Fruit fly (Drosophila melanogaster) whole organism, embryonic: Measurements from ENCODE around the gene Dhc36C.

ENCODE experiments used
- Atf6 ChIP-seq: fragments of 200-800 bp; sonication (Bioruptor generic); IDR thresholded peaks from 2 replicates; pipeline ENCODE4 v1.3.6; 2022; ENCODE audit warnings: missing biosample characterization, missing genetic modification characterization
- B-H1 ChIP-seq: fragments of 200-800 bp; sonication (Bioruptor generic); IDR thresholded peaks from 3 replicates; pipeline ENCODE4 v1.3.6; 2022; ENCODE audit warnings: missing biosample characterization, missing genetic modification characterization
- BtbVII ChIP-seq: fragments of 200-800 bp; sonication (Bioruptor generic); optimal IDR thresholded peaks from 3 replicates; lab custom pipeline; 2017; ENCODE audit warnings: missing biosample characterization, mild to moderate bottlenecking, missing genetic modification characterization
- CG10147 ChIP-seq: fragments of 200-800 bp; sonication (Bioruptor generic); optimal IDR thresholded peaks from 2 replicates; lab custom pipeline; 2019; ENCODE audit warnings: missing biosample characterization, mild to moderate bottlenecking, missing genetic modification characterization, moderate library complexity
- CG10565 ChIP-seq: fragments of 200-800 bp; sonication (Bioruptor generic); optimal IDR thresholded peaks from 3 replicates; lab custom pipeline; 2016; ENCODE audit warnings: missing biosample characterization, mild to moderate bottlenecking, missing genetic modification characterization
- CG10654 ChIP-seq: fragments of 200-800 bp; sonication (Bioruptor generic); optimal IDR thresholded peaks from 2 replicates; lab custom pipeline; 2016; ENCODE audit warnings: missing biosample characterization, missing genetic modification characterization
- CG11247 ChIP-seq: fragments of 200-800 bp; sonication (Bioruptor generic); IDR thresholded peaks from 2 replicates; pipeline ENCODE4 v1.3.6; 2022; ENCODE audit warnings: missing biosample characterization, missing genetic modification characterization
- CG11398 ChIP-seq: fragments of 200-800 bp; sonication (Bioruptor generic); optimal IDR thresholded peaks from 2 replicates; lab custom pipeline; 2016; ENCODE audit warnings: missing biosample characterization, missing genetic modification characterization
- CG12071 ChIP-seq: fragments of 200-800 bp; sonication (Bioruptor generic); optimal IDR thresholded peaks from 3 replicates; lab custom pipeline; 2018; ENCODE audit warnings: missing biosample characterization, mild to moderate bottlenecking, missing genetic modification characterization
- CG12299 ChIP-seq: fragments of 200-800 bp; sonication (Bioruptor generic); optimal IDR thresholded peaks from 2 replicates; lab custom pipeline; 2018; ENCODE audit warnings: missing biosample characterization, mild to moderate bottlenecking, missing genetic modification characterization
- CG12744 ChIP-seq: fragments of 200-800 bp; sonication (Bioruptor generic); optimal IDR thresholded peaks from 2 replicates; lab custom pipeline; 2016; ENCODE audit warnings: missing biosample characterization, missing genetic modification characterization
- CG14014 ChIP-seq: fragments of 200-800 bp; sonication (Bioruptor generic); IDR thresholded peaks from 2 replicates; pipeline ENCODE4 v1.3.6; 2022; ENCODE audit warnings: missing biosample characterization, missing genetic modification characterization
- CG15011 ChIP-seq: fragments of 200-800 bp; sonication (Bioruptor generic); optimal IDR thresholded peaks from 3 replicates; lab custom pipeline; 2018; ENCODE audit warnings: missing biosample characterization, mild to moderate bottlenecking, missing genetic modification characterization
- CG1647 ChIP-seq: fragments of 200-800 bp; sonication (Bioruptor generic); optimal IDR thresholded peaks from 3 replicates; lab custom pipeline; 2016; ENCODE audit warnings: missing biosample characterization, missing genetic modification characterization
- CG17385 ChIP-seq: fragments of 200-800 bp; sonication (Bioruptor generic); optimal IDR thresholded peaks from 3 replicates; lab custom pipeline; 2018; ENCODE audit warnings: missing biosample characterization, mild to moderate bottlenecking, missing genetic modification characterization
- CG18011 ChIP-seq: fragments of 200-800 bp; sonication (Bioruptor generic); optimal IDR thresholded peaks from 2 replicates; lab custom pipeline; 2017; ENCODE audit warnings: missing biosample characterization, missing genetic modification characterization, mild to moderate bottlenecking, moderate library complexity, missing genotype
- CG18476 ChIP-seq: fragments of 200-800 bp; sonication (Bioruptor generic); optimal IDR thresholded peaks from 2 replicates; lab custom pipeline; 2016; ENCODE audit warnings: missing biosample characterization, mild to moderate bottlenecking, missing genetic modification characterization
- CG18599 ChIP-seq: fragments of 200-800 bp; sonication (Bioruptor generic); optimal IDR thresholded peaks from 3 replicates; lab custom pipeline; 2017; ENCODE audit warnings: missing biosample characterization, missing genetic modification characterization, mild to moderate bottlenecking, moderate library complexity, missing genetic modification reagents
- CG2678 ChIP-seq: fragments of 200-800 bp; sonication (Bioruptor generic); optimal IDR thresholded peaks from 3 replicates; lab custom pipeline; 2019; ENCODE audit warnings: missing biosample characterization, mild to moderate bottlenecking, missing genetic modification characterization, moderate library complexity
- CG3065 ChIP-seq: fragments of 200-800 bp; sonication (Bioruptor generic); optimal IDR thresholded peaks from 2 replicates; lab custom pipeline; 2016; ENCODE audit warnings: missing biosample characterization, missing genetic modification characterization
- CG3163 ChIP-seq: fragments of 200-800 bp; sonication (Bioruptor generic); optimal IDR thresholded peaks from 3 replicates; lab custom pipeline; 2016; ENCODE audit warnings: missing biosample characterization, missing genetic modification characterization
- CG3281 ChIP-seq: fragments of 200-800 bp; sonication (Bioruptor generic); optimal IDR thresholded peaks from 3 replicates; lab custom pipeline; 2017; ENCODE audit warnings: missing biosample characterization, mild to moderate bottlenecking, missing genetic modification characterization
- CG4360 ChIP-seq: fragments of 200-800 bp; sonication (Bioruptor generic); IDR thresholded peaks from 2 replicates; pipeline ENCODE4 v1.3.6; 2022; ENCODE audit warnings: missing biosample characterization, missing genetic modification characterization
- CG7556 ChIP-seq: fragments of 200-800 bp; sonication (Bioruptor generic); optimal IDR thresholded peaks from 2 replicates; lab custom pipeline; 2017; ENCODE audit warnings: missing biosample characterization, mild to moderate bottlenecking, missing genetic modification characterization
- CG7928 ChIP-seq: fragments of 200-800 bp; sonication (Bioruptor generic); optimal IDR thresholded peaks from 2 replicates; lab custom pipeline; 2017; ENCODE audit warnings: missing biosample characterization, mild to moderate bottlenecking, missing genetic modification characterization
- CG9817 ChIP-seq: fragments of 200-800 bp; sonication (Bioruptor generic); optimal IDR thresholded peaks from 2 replicates; lab custom pipeline; 2018; ENCODE audit warnings: missing biosample characterization, mild to moderate bottlenecking, missing genetic modification characterization, moderate library complexity
- Dbx ChIP-seq: fragments of 200-800 bp; sonication (Bioruptor generic); IDR thresholded peaks from 3 replicates; pipeline ENCODE4 v1.3.6; 2022; ENCODE audit warnings: missing biosample characterization, missing genetic modification characterization
- ERR ChIP-seq: fragments of 200-800 bp; sonication (Bioruptor generic); optimal IDR thresholded peaks from 2 replicates; lab custom pipeline; 2016; ENCODE audit warnings: missing biosample characterization, missing genetic modification characterization
- Fer2 ChIP-seq: fragments of 200-800 bp; sonication (Bioruptor generic); optimal IDR thresholded peaks from 2 replicates; lab custom pipeline; 2018; ENCODE audit warnings: missing biosample characterization, mild to moderate bottlenecking, missing genetic modification characterization, moderate library complexity
- Fer3 ChIP-seq: fragments of 200-800 bp; sonication (Bioruptor generic); optimal IDR thresholded peaks from 2 replicates; lab custom pipeline; 2018; ENCODE audit warnings: missing biosample characterization, mild to moderate bottlenecking, missing genetic modification characterization, moderate library complexity
- Hand ChIP-seq: fragments of 200-800 bp; sonication (Bioruptor generic); optimal IDR thresholded peaks from 2 replicates; lab custom pipeline; 2017; ENCODE audit warnings: mild to moderate bottlenecking, missing biosample characterization, missing genetic modification reagents, missing genetic modification characterization
- Hey ChIP-seq: fragments of 200-800 bp; sonication (Bioruptor generic); optimal IDR thresholded peaks from 3 replicates; lab custom pipeline; 2018; ENCODE audit warnings: missing biosample characterization, mild to moderate bottlenecking, missing genetic modification characterization
- Hr51 ChIP-seq, 2 experiments: fragments of 200-800 bp; sonication (Bioruptor generic); optimal IDR thresholded peaks; 2 replicates in 1 of 2; 3 replicates in 1 of 2; lab custom pipeline; 2016 to 2018; ENCODE audit warnings: missing biosample characterization in 2 of 2, missing genetic modification characterization in 2 of 2, mild to moderate bottlenecking in 1 of 2, moderate library complexity in 1 of 2
- MTF-1 ChIP-seq: fragments of 200-800 bp; sonication (Bioruptor generic); optimal IDR thresholded peaks from 2 replicates; lab custom pipeline; 2018; ENCODE audit warnings: missing biosample characterization, mild to moderate bottlenecking, missing genetic modification characterization, borderline replicate concordance
- NK7.1 ChIP-seq: fragments of 200-800 bp; sonication (Bioruptor generic); optimal IDR thresholded peaks from 3 replicates; lab custom pipeline; 2016; ENCODE audit warnings: missing biosample characterization, missing genetic modification characterization
- NfI ChIP-seq: fragments of 200-800 bp; sonication (Bioruptor generic); optimal IDR thresholded peaks from 3 replicates; lab custom pipeline; 2018; ENCODE audit warnings: missing biosample characterization, mild to moderate bottlenecking, missing genetic modification characterization, moderate library complexity
- Spps ChIP-seq: fragments of 200-800 bp; sonication (Bioruptor generic); optimal IDR thresholded peaks from 2 replicates; lab custom pipeline; 2018; ENCODE audit warnings: missing biosample characterization, mild to moderate bottlenecking, missing genetic modification characterization
- Sry-δ ChIP-seq: fragments of 200-800 bp; sonication (Bioruptor generic); optimal IDR thresholded peaks from 2 replicates; lab custom pipeline; 2016; ENCODE audit warnings: missing biosample characterization, missing genetic modification characterization
- Vsx1 ChIP-seq: fragments of 200-800 bp; sonication (Bioruptor generic); optimal IDR thresholded peaks from 2 replicates; lab custom pipeline; 2017; ENCODE audit warnings: missing biosample characterization, mild to moderate bottlenecking, missing genetic modification characterization, missing genetic modification reagents
- ara ChIP-seq: fragments of 200-800 bp; sonication (Bioruptor generic); IDR thresholded peaks from 2 replicates; pipeline ENCODE4 v1.3.6; 2022; ENCODE audit warnings: missing biosample characterization, missing genetic modification characterization
- dpn ChIP-seq, 2 experiments: fragments of 200-800 bp; sonication (Bioruptor generic); optimal IDR thresholded peaks; 3 replicates each; lab custom pipeline; 2016; ENCODE audit warnings: missing biosample characterization in 2 of 2, missing genetic modification characterization in 2 of 2
- dysf ChIP-seq: fragments of 200-800 bp; sonication (Bioruptor generic); IDR thresholded peaks from 3 replicates; pipeline ENCODE4 v1.3.6; 2022; ENCODE audit warnings: missing biosample characterization, missing genetic modification characterization
- eyg ChIP-seq: fragments of 200-800 bp; sonication (Bioruptor generic); optimal IDR thresholded peaks from 3 replicates; lab custom pipeline; 2016; ENCODE audit warnings: missing biosample characterization, missing genetic modification characterization
- fd3F ChIP-seq: fragments of 200-800 bp; sonication (Bioruptor generic); optimal IDR thresholded peaks from 2 replicates; lab custom pipeline; 2018; ENCODE audit warnings: missing biosample characterization, mild to moderate bottlenecking, missing genetic modification characterization, moderate library complexity
- pho ChIP-seq: fragments of 200-800 bp; sonication (Bioruptor generic); optimal IDR thresholded peaks from 2 replicates; lab custom pipeline; 2016; ENCODE audit warnings: missing biosample characterization, missing genetic modification characterization
- pnt ChIP-seq: fragments of 200-800 bp; sonication (Bioruptor generic); optimal IDR thresholded peaks from 3 replicates; lab custom pipeline; 2016; ENCODE audit warnings: missing biosample characterization, missing genetic modification characterization
- ranshi ChIP-seq: fragments of 200-800 bp; sonication (Bioruptor generic); IDR thresholded peaks from 2 replicates; pipeline ENCODE4 v1.3.6; 2022; ENCODE audit warnings: missing biosample characterization, missing genetic modification characterization
- seq ChIP-seq: fragments of 200-800 bp; sonication (Bioruptor generic); IDR thresholded peaks from 2 replicates; pipeline ENCODE4 v1.3.6; 2022; ENCODE audit warnings: missing biosample characterization, missing genetic modification characterization
- wdn ChIP-seq: fragments of 200-800 bp; sonication (Bioruptor generic); IDR thresholded peaks from 2 replicates; pipeline ENCODE4 v1.3.6; 2022; ENCODE audit warnings: missing biosample characterization, missing genetic modification characterization
- zfh2 ChIP-seq: fragments of 200-800 bp; sonication (Bioruptor generic); optimal IDR thresholded peaks from 2 replicates; lab custom pipeline; 2016; ENCODE audit warnings: missing biosample characterization, missing genetic modification characterization

Gene Dhc36C

dm6 chr2L:17470630-17471029 lies 30.6 kb upstream of the Dhc36C start (continued):
- TF ChIP-seq CG3163 (peak; percentile 14), CG17385 (GFP tag; lab: Kevin White, UChicago) (peak; percentile 24), Vsx1 (GFP tag; lab: Kevin White, UChicago) (peak; percentile 33), Hand (GFP tag; lab: Kevin White, UChicago) (peak; percentile 77), CG1647 (GFP tag; lab: Kevin White, UChicago) (peak; percentile 26), CG12299 (tag; lab: Kevin White, UChicago) (peak; percentile 71), ERR (GFP tag; lab: Kevin White, UChicago) (peak; percentile 55), wdn (peak; percentile 47; the same call in 1 of the 2 replicates), zfh2 (GFP tag; lab: Kevin White, UChicago) (peak; percentile 33), NK7.1 (GFP tag; lab: Kevin White, UChicago) (peak; percentile 61), CG10654 (no peak), CG3065 (GFP tag; lab: Kevin White, UChicago) (no peak), CG11247 (GFP tag; lab: Robert Waterston, UW) (peak; percentile 64), CG2678 (tag; lab: Kevin White, UChicago) (peak; percentile 83), B-H1 (peak; percentile 19; the same call in 1 of the 3 replicates), MTF-1 (GFP tag; lab: Kevin White, UChicago) (peak; percentile 28), Spps (no peak), seq (GFP tag; lab: Robert Waterston, UW) (peak; percentile 35; the same call in 1 of the 2 replicates), ranshi (GFP tag; lab: Robert Waterston, UW) (peak; percentile 32; the same call in 1 of the 2 replicates), Atf6 (peak; percentile 88), CG18476 (GFP tag; lab: Kevin White, UChicago) (peak; percentile 19), Dbx (GFP tag; lab: Robert Waterston, UW) (peak; percentile 83; the same call in 2 of the 3 replicates), CG14014 (GFP tag; lab: Robert Waterston, UW) (peak; percentile 53; the same call in 1 of the 2 replicates), CG12744 (peak; percentile 78), fd3F (GFP tag; lab: Kevin White, UChicago) (peak; percentile 89), pho (GFP tag; lab: Kevin White, UChicago) (peak; percentile 59), CG12071 (GFP tag; lab: Kevin White, UChicago) (peak; percentile 69), CG7928 (GFP tag; lab: Kevin White, UChicago) (peak; percentile 44), dpn (GFP tag; optimal IDR thresholded peaks at IDR 0.05; lab: Kevin White, UChicago) (peak in 1 of 2 experiments; percentile 80), Hr51 (GFP tag; optimal IDR thresholded peaks at IDR 0.05; lab: Kevin White, UChicago) (peak in 1 of 2 experiments; percentile 9), CG11398 (peak; percentile 47), Sry-δ (GFP tag; lab: Kevin White, UChicago) (peak; percentile 14), pnt (peak; percentile 6), CG18011 (peak; percentile 57), CG18599 (GFP tag; lab: Kevin White, UChicago) (peak; percentile 92), CG15011 (peak; percentile 78), ara (no peak), eyg (GFP tag; lab: Kevin White, UChicago) (peak; percentile 66), CG3281 (GFP tag; lab: Kevin White, UChicago) (peak; percentile 90), Hey (tag; lab: Kevin White, UChicago) (peak; percentile 43), Fer2 (tag; lab: Kevin White, UChicago) (peak; percentile 74), CG7556 (peak; percentile 52), Fer3 (tag; lab: Kevin White, UChicago) (peak; percentile 88), CG10147 (GFP tag; lab: Kevin White, UChicago) (peak; percentile 59), dysf (peak; percentile 26; the same call in 1 of the 3 replicates), BtbVII (peak; percentile 78), CG10565 (no peak), CG9817 (tag; lab: Kevin White, UChicago) (peak; percentile 73), CG4360 (GFP tag; lab: Robert Waterston, UW) (no peak), NfI (GFP tag; lab: Kevin White, UChicago) (peak; percentile 60)
